Worm (Caenorhabditis elegans) whole organism, young adult: ENCODE measurements around the gene osm-8.

Experiments
- B0019.2 ChIP-seq: fragments of 200-800 bp; sonication (Bioruptor generic); conservative IDR thresholded peaks from 2 replicates; pipeline ENCODE4 v1.3.6; 2022; ENCODE audit warnings: missing genetic modification reagents, missing genetic modification characterization, missing compliant biosample characterization
- B0035.1 ChIP-seq: sonication (generic microtip); optimal IDR thresholded peaks from 2 replicates; lab custom pipeline; 2016; ENCODE audit warnings: missing genetic modification characterization, mild to moderate bottlenecking, missing compliant biosample characterization, missing genotype, missing genetic modification reagents
- F55B11.4 ChIP-seq: sonication (generic microtip); optimal IDR thresholded peaks from 2 replicates; lab custom pipeline; 2016; ENCODE audit warnings: missing compliant biosample characterization, missing genetic modification characterization, borderline replicate concordance; ENCODE audit not compliant: insufficient read depth
- F57A8.1 ChIP-seq: fragments of 200-800 bp; sonication (Bioruptor generic); optimal IDR thresholded peaks from 2 replicates; lab custom pipeline; 2018; ENCODE audit warnings: mild to moderate bottlenecking, missing genetic modification characterization, moderate library complexity, missing compliant biosample characterization
- K11D2.4 ChIP-seq: fragments of 200-800 bp; sonication (Bioruptor generic); IDR thresholded peaks from 2 replicates; pipeline ENCODE4 v1.3.6; 2022; ENCODE audit warnings: missing genetic modification reagents, missing genetic modification characterization, missing compliant biosample characterization
- T26A5.8 ChIP-seq: sonication (generic microtip); optimal IDR thresholded peaks from 2 replicates; lab custom pipeline; 2016; ENCODE audit warnings: missing genetic modification characterization, missing compliant biosample characterization
- Y53G8AR.9 ChIP-seq: fragments of 200-800 bp; sonication (Bioruptor generic); conservative IDR thresholded peaks from 2 replicates; pipeline ENCODE4 v1.3.6; 2022; ENCODE audit warnings: missing genetic modification reagents, missing genetic modification characterization, missing compliant biosample characterization
- Y67H2A.10 ChIP-seq: fragments of 200-800 bp; sonication (Bioruptor generic); conservative IDR thresholded peaks from 2 replicates; pipeline ENCODE4 v1.3.6; 2022; ENCODE audit warnings: missing genetic modification reagents, missing genetic modification characterization, missing compliant biosample characterization
- Y79H2A.3 ChIP-seq: fragments of 200-800 bp; sonication (Bioruptor generic); conservative IDR thresholded peaks from 2 replicates; pipeline ENCODE4 v1.3.6; 2022; ENCODE audit warnings: missing genetic modification reagents, missing genetic modification characterization, missing compliant biosample characterization
- Y95B8A.8 ChIP-seq: fragments of 200-800 bp; sonication (Bioruptor generic); IDR thresholded peaks from 2 replicates; pipeline ENCODE4 v1.3.6; 2022; ENCODE audit warnings: missing genetic modification reagents, missing genetic modification characterization, missing compliant biosample characterization
- ama-1 ChIP-seq, 3 experiments: fragments of 150-350 bp in 1 of 3; sonication (generic microtip) in 2 of 3; optimal IDR thresholded peaks; 2 replicates each; lab custom pipeline; 2014 to 2018; ENCODE audit warnings: missing biosample characterization in 2 of 3, missing genetic modification characterization in 2 of 3, missing genetic modification reagents in 2 of 3
- aptf-2 ChIP-seq: fragments of 200-800 bp; sonication (Bioruptor generic); conservative IDR thresholded peaks from 2 replicates; pipeline ENCODE4 v1.3.6; 2022; ENCODE audit warnings: missing genetic modification reagents, missing genetic modification characterization, missing compliant biosample characterization
- attf-6 ChIP-seq: fragments of 200-800 bp; sonication (Bioruptor generic); IDR thresholded peaks from 2 replicates; pipeline ENCODE4 v1.3.6; 2022; ENCODE audit warnings: missing genetic modification reagents, missing genetic modification characterization, missing compliant biosample characterization
- ceh-40 ChIP-seq: fragments of 200-800 bp; sonication (Bioruptor generic); IDR thresholded peaks from 2 replicates; pipeline ENCODE4 v1.3.6; 2022; ENCODE audit warnings: missing genetic modification characterization, missing compliant biosample characterization
- chd-7 ChIP-seq: sonication (generic microtip); optimal IDR thresholded peaks from 2 replicates; lab custom pipeline; 2016; ENCODE audit warnings: mild to moderate bottlenecking, missing genetic modification characterization, moderate library complexity, missing compliant biosample characterization
- die-1 ChIP-seq: sonication (generic microtip); optimal IDR thresholded peaks from 2 replicates; lab custom pipeline; 2016; ENCODE audit warnings: missing genotype, mild to moderate bottlenecking, missing genetic modification characterization, missing compliant biosample characterization
- dox-1 ChIP-seq: fragments of 200-800 bp; sonication (Bioruptor generic); IDR thresholded peaks from 2 replicates; pipeline ENCODE4 v1.3.6; 2022; ENCODE audit warnings: missing genetic modification reagents, missing genetic modification characterization, missing compliant biosample characterization
- egl-44 ChIP-seq: fragments of 200-800 bp; sonication (Bioruptor generic); IDR thresholded peaks from 2 replicates; pipeline ENCODE4 v1.3.6; 2022; ENCODE audit warnings: missing genetic modification reagents, missing genetic modification characterization, missing compliant biosample characterization
- ekl-4 ChIP-seq: fragments of 200-800 bp; sonication (Bioruptor generic); IDR thresholded peaks from 2 replicates; pipeline ENCODE4 v1.3.6; 2022; ENCODE audit warnings: missing genetic modification reagents, missing genetic modification characterization, missing compliant biosample characterization
- him-1 ChIP-seq: sonication (generic microtip); optimal IDR thresholded peaks from 2 replicates; lab custom pipeline; 2016; ENCODE audit warnings: missing genotype, missing genetic modification reagents, missing genetic modification characterization, missing compliant biosample characterization
- let-607 ChIP-seq, 2 experiments: fragments of 200-800 bp in 1 of 2; sonication (Bioruptor generic) in 1 of 2; sonication (generic microtip) in 1 of 2; optimal IDR thresholded peaks; 2 replicates each; lab custom pipeline; 2016 to 2018; ENCODE audit warnings: mild to moderate bottlenecking in 2 of 2, missing compliant biosample characterization in 2 of 2, missing genetic modification characterization in 2 of 2, moderate library complexity in 2 of 2, missing genotype in 1 of 2
- lin-26 ChIP-seq: fragments of 200-800 bp; sonication (Bioruptor generic); IDR thresholded peaks from 2 replicates; pipeline ENCODE4 v1.3.6; 2022; ENCODE audit warnings: missing genetic modification reagents, missing genetic modification characterization, missing compliant biosample characterization
- lir-1 ChIP-seq: fragments of 200-800 bp; sonication (Bioruptor generic); conservative IDR thresholded peaks from 2 replicates; pipeline ENCODE4 v1.3.6; 2022; ENCODE audit warnings: missing genetic modification reagents, missing genetic modification characterization, missing compliant biosample characterization
- lsl-1 ChIP-seq: fragments of 200-800 bp; sonication (Bioruptor generic); optimal IDR thresholded peaks from 2 replicates; lab custom pipeline; 2018; ENCODE audit warnings: mild to moderate bottlenecking, missing genetic modification characterization, moderate library complexity, missing compliant biosample characterization
- lsy-27 ChIP-seq: sonication (generic microtip); optimal IDR thresholded peaks from 2 replicates; lab custom pipeline; 2017; ENCODE audit warnings: missing genetic modification characterization, mild to moderate bottlenecking, missing compliant biosample characterization, antibody characterized with exemption, missing genotype, borderline replicate concordance; ENCODE audit not compliant: insufficient read depth
- madf-6 ChIP-seq: fragments of 200-800 bp; sonication (Bioruptor generic); IDR thresholded peaks from 2 replicates; pipeline ENCODE4 v1.3.6; 2022; ENCODE audit warnings: missing genetic modification reagents, missing genetic modification characterization, missing compliant biosample characterization
- madf-8 ChIP-seq: fragments of 200-800 bp; sonication (Bioruptor generic); conservative IDR thresholded peaks from 2 replicates; pipeline ENCODE4 v1.3.6; 2022; ENCODE audit warnings: missing genetic modification reagents, missing genetic modification characterization, missing compliant biosample characterization
- nfya-1 ChIP-seq: sonication (generic microtip); optimal IDR thresholded peaks from 2 replicates; lab custom pipeline; 2017; ENCODE audit warnings: antibody characterized with exemption, missing compliant biosample characterization, missing genetic modification characterization, borderline replicate concordance; ENCODE audit not compliant: insufficient read depth
- nfya-2 ChIP-seq: fragments of 200-800 bp; sonication (Bioruptor generic); IDR thresholded peaks from 2 replicates; pipeline ENCODE4 v1.3.6; 2022; ENCODE audit warnings: missing genetic modification reagents, missing genetic modification characterization, missing compliant biosample characterization
- nhr-120 ChIP-seq: fragments of 200-800 bp; sonication (Bioruptor generic); IDR thresholded peaks from 2 replicates; pipeline ENCODE4 v1.3.6; 2022; ENCODE audit warnings: missing genetic modification characterization, missing compliant biosample characterization
- nhr-80 ChIP-seq: sonication (generic microtip); optimal IDR thresholded peaks from 2 replicates; lab custom pipeline; 2016; ENCODE audit warnings: missing genetic modification characterization, missing compliant biosample characterization
- nhr-90 ChIP-seq: sonication (generic microtip); optimal IDR thresholded peaks from 2 replicates; lab custom pipeline; 2016; ENCODE audit warnings: missing genotype, mild to moderate bottlenecking, missing genetic modification characterization, missing compliant biosample characterization
- rcor-1 ChIP-seq: fragments of 200-800 bp; sonication (Bioruptor generic); IDR thresholded peaks from 2 replicates; pipeline ENCODE4 v1.3.6; 2022; ENCODE audit warnings: missing genetic modification reagents, missing genetic modification characterization, missing compliant biosample characterization
- snpc-1.1 ChIP-seq: sonication (generic microtip); optimal IDR thresholded peaks from 2 replicates; lab custom pipeline; 2017; ENCODE audit warnings: missing genetic modification characterization, mild to moderate bottlenecking, missing compliant biosample characterization, antibody characterized with exemption, moderate library complexity, missing genotype, missing genetic modification reagents; ENCODE audit not compliant: insufficient read depth
- tbx-9 ChIP-seq: sonication (generic microtip); optimal IDR thresholded peaks from 2 replicates; lab custom pipeline; 2016; ENCODE audit warnings: borderline replicate concordance, missing genetic modification characterization, inconsistent platforms, missing compliant biosample characterization
- zfh-2 ChIP-seq: fragments of 200-800 bp; sonication (Bioruptor generic); conservative IDR thresholded peaks from 2 replicates; pipeline ENCODE4 v1.3.6; 2022; ENCODE audit warnings: missing genetic modification reagents, missing genetic modification characterization, missing compliant biosample characterization
- zim-3 ChIP-seq: sonication (generic microtip); optimal IDR thresholded peaks from 2 replicates; lab custom pipeline; 2017; ENCODE audit warnings: mild to moderate bottlenecking, missing genetic modification characterization, moderate library complexity, missing compliant biosample characterization
- ztf-26 ChIP-seq: sonication (generic microtip); optimal IDR thresholded peaks from 2 replicates; lab custom pipeline; 2017; ENCODE audit warnings: missing genetic modification characterization, missing compliant biosample characterization
- ztf-28 ChIP-seq: fragments of 200-800 bp; sonication (Bioruptor generic); IDR thresholded peaks from 2 replicates; pipeline ENCODE4 v1.3.6; 2022; ENCODE audit warnings: missing genetic modification reagents, missing genetic modification characterization, missing compliant biosample characterization
- ztf-6 ChIP-seq: fragments of 200-800 bp; sonication (Bioruptor generic); IDR thresholded peaks from 2 replicates; pipeline ENCODE4 v1.3.6; 2022; ENCODE audit warnings: missing genetic modification reagents, missing genetic modification characterization, missing compliant biosample characterization

Gene osm-8

ce11 chrII:7623466-7623865 is 18.3 kb upstream of the osm-8 start (continued):
- TF ChIP-seq Y95B8A.8 (GFP tag; lab: Robert Waterston, UW) (no peak), chd-7 (tag; lab: Kevin White, UChicago) (no peak), him-1 (tag; lab: Kevin White, UChicago) (no peak), nhr-120 (GFP tag; lab: Robert Waterston, UW) (no peak), snpc-1.1 (no peak), Y67H2A.10 (GFP tag; lab: Robert Waterston, UW) (no peak), ztf-26 (no peak), lir-1 (GFP tag; lab: Robert Waterston, UW) (no peak), ztf-6 (no peak), die-1 (no peak), egl-44 (GFP tag; lab: Robert Waterston, UW) (no peak), nhr-80 (tag; lab: Kevin White, UChicago) (peak; percentile 77), nhr-90 (tag; lab: Kevin White, UChicago) (no peak), rcor-1 (GFP tag; lab: Robert Waterston, UW) (no peak), T26A5.8 (tag; lab: Kevin White, UChicago) (no peak), let-607 (tag; optimal IDR thresholded peaks at IDR 0.05; lab: Kevin White, UChicago) (no peak), Y79H2A.3 (no peak), B0035.1 (tag; lab: Kevin White, UChicago) (no peak), F55B11.4 (no peak), nfya-1 (tag; lab: Kevin White, UChicago) (no peak), B0019.2 (GFP tag; lab: Robert Waterston, UW) (no peak), ekl-4 (GFP tag; lab: Robert Waterston, UW) (no peak), aptf-2 (GFP tag; lab: Robert Waterston, UW) (no peak), K11D2.4 (GFP tag; lab: Robert Waterston, UW) (no peak)

ce11 chrII:7621513-7621912 is 16.3 kb upstream of the osm-8 start:
- TF ChIP-seq him-1 (tag; lab: Kevin White, UChicago) (no peak), madf-6 (no peak), nfya-2 (no peak), lin-26 (GFP tag; lab: Robert Waterston, UW) (no peak), ama-1 (optimal IDR thresholded peaks at IDR 0.05; lab: Kevin White, UChicago) (no peak), ama-1 (GFP tag; optimal IDR thresholded peaks at IDR 0.05; lab: Kevin White, UChicago) (no peak), ceh-40 (GFP tag; lab: Robert Waterston, UW) (no peak), Y53G8AR.9 (GFP tag; lab: Robert Waterston, UW) (no peak), rcor-1 (GFP tag; lab: Robert Waterston, UW) (no peak), madf-8 (GFP tag; lab: Robert Waterston, UW) (no peak), zim-3 (tag; lab: Kevin White, UChicago) (no peak), nhr-120 (GFP tag; lab: Robert Waterston, UW) (no peak), zfh-2 (GFP tag; lab: Robert Waterston, UW) (no peak), lsl-1 (no peak), F55B11.4 (no peak), tbx-9 (tag; lab: Kevin White, UChicago) (no peak), lsy-27 (no peak), F57A8.1 (GFP tag; lab: Kevin White, UChicago) (no peak), ztf-28 (GFP tag; lab: Robert Waterston, UW) (no peak), dox-1 (GFP tag; lab: Robert Waterston, UW) (no peak), attf-6 (GFP tag; lab: Robert Waterston, UW) (no peak)
